Worm (Caenorhabditis elegans) whole organism, L2 larva: Measurements from ENCODE around the gene F45D3.3.

Experiments
- nhr-77 ChIP-seq: fragments of 150-350 bp; optimal IDR thresholded peaks from 2 replicates; lab custom pipeline; 2014; ENCODE audit warnings: missing biosample characterization, missing genetic modification characterization
- unc-62 ChIP-seq: fragments of 150-350 bp; optimal IDR thresholded peaks from 2 replicates; lab custom pipeline; 2014; ENCODE audit warnings: missing biosample characterization, missing genetic modification reagents, missing genetic modification characterization
- ztf-11 ChIP-seq: sonication (generic microtip); optimal IDR thresholded peaks from 2 replicates; lab custom pipeline; 2017; ENCODE audit warnings: missing biosample characterization, missing genetic modification characterization

- TF ChIP-seq nhr-77 (tag; lab: Kevin White, UChicago) (no peak), unc-62 (GFP tag; lab: Kevin White, UChicago) (no peak), ztf-11 (tag; lab: Kevin White, UChicago) (no peak)
Measured at ce11 chrV:12584771-12585170, 34.6 kb upstream of the F45D3.3 start.
